Worm (Caenorhabditis elegans) whole organism, mixed stage, embryonic: Measurements from ENCODE around the gene ins-11.

Experiments used
- ces-1 ChIP-seq: fragments of 150-350 bp; optimal IDR thresholded peaks from 2 replicates; lab custom pipeline; 2014; ENCODE audit warnings: missing biosample characterization, missing genetic modification reagents, missing genetic modification characterization
- elt-3 ChIP-seq: fragments of 150-350 bp; optimal IDR thresholded peaks from 2 replicates; lab custom pipeline; 2014; ENCODE audit warnings: missing biosample characterization, missing genetic modification characterization
- nhr-237 ChIP-seq: fragments of 150-350 bp; optimal IDR thresholded peaks from 2 replicates; lab custom pipeline; 2014; ENCODE audit warnings: missing biosample characterization, missing genetic modification characterization

DNA sequence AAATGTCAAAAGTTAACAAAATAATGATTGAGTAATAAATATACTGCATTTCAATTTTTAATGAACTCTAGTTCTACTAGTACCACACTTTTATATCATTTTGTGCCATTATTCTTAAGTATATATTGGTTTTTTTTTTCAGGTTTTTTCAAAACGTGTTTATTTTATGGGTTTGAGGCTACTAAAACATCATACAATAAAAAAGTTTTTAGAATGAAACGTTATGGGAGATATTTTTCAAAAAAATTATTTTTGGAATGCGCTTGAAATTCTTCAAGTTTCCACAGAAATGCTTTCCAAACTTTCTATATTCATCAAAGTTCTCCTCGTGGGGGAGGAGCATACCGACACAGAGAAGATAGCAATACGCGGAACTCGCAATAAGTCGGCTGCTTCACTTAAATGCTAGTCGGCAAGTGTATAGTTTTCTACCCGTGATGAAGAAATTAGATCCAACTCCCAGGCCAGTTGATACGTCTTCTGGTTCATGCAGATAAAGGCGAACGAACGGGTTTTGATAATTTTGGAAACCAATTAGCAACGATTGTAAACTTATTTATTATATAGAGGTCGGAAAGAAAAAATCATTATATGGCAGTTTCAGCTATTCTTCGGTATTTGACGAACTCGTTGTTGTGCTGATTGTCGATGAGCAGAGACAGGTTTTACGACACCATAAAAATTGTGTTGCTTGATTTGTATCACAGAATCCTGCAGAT lies 43.0 kb downstream of the ins-11 start, which contains the start of gene C17G10.10:
- TF ChIP-seq nhr-237 (tag; lab: Kevin White, UChicago), result no peak
- TF ChIP-seq elt-3 (tag; lab: Kevin White, UChicago), result no peak
- TF ChIP-seq ces-1 (GFP tag; lab: Kevin White, UChicago), result no peak
